Worm (Caenorhabditis elegans) whole organism, L2 larva: ENCODE data around the gene nifk-1.
A peak's percentile ranks its signal among the peaks of the same experiment; 100 is the strongest.

Experiments used
- C34F6.9 ChIP-seq: fragments of 150-350 bp; optimal IDR thresholded peaks from 2 replicates; lab custom pipeline; 2014; ENCODE audit warnings: missing biosample characterization, missing genetic modification characterization
- F13H6.1 ChIP-seq: sonication (generic microtip); optimal IDR thresholded peaks from 2 replicates; lab custom pipeline; 2016; ENCODE audit warnings: missing genetic modification characterization, missing compliant biosample characterization
- R02D3.7 ChIP-seq: fragments of 150-350 bp; optimal IDR thresholded peaks from 2 replicates; lab custom pipeline; 2014; ENCODE audit warnings: missing biosample characterization, missing genetic modification characterization
- Y55F3AM.14 ChIP-seq: fragments of 200-800 bp; sonication (Bioruptor generic); optimal IDR thresholded peaks from 2 replicates; lab custom pipeline; 2018; ENCODE audit warnings: mild to moderate bottlenecking, missing genetic modification characterization, missing compliant biosample characterization
- ZK546.5 ChIP-seq: sonication (generic microtip); optimal IDR thresholded peaks from 2 replicates; lab custom pipeline; 2017; ENCODE audit warnings: missing biosample characterization, missing genetic modification characterization
- alr-1 ChIP-seq: fragments of 150-350 bp; optimal IDR thresholded peaks from 2 replicates; lab custom pipeline; 2014; ENCODE audit warnings: missing biosample characterization, missing genetic modification characterization
- aly-2 ChIP-seq: fragments of 150-350 bp; optimal IDR thresholded peaks from 2 replicates; lab custom pipeline; 2014; ENCODE audit warnings: missing biosample characterization, missing genetic modification characterization
- ama-1 ChIP-seq: fragments of 150-350 bp; optimal IDR thresholded peaks from 2 replicates; lab custom pipeline; 2018; ENCODE audit warnings: inconsistent platforms
- ceh-16 ChIP-seq: fragments of 150-350 bp; optimal IDR thresholded peaks from 2 replicates; lab custom pipeline; 2014; ENCODE audit warnings: missing biosample characterization, missing genetic modification characterization
- ceh-82 ChIP-seq: fragments of 150-350 bp; optimal IDR thresholded peaks from 2 replicates; lab custom pipeline; 2014; ENCODE audit warnings: missing biosample characterization, missing genetic modification characterization
- crh-2 ChIP-seq: sonication (generic microtip); optimal IDR thresholded peaks from 2 replicates; lab custom pipeline; 2017; ENCODE audit warnings: missing biosample characterization, missing genetic modification characterization
- dmd-4 ChIP-seq: sonication (generic microtip); optimal IDR thresholded peaks from 2 replicates; lab custom pipeline; 2017; ENCODE audit warnings: missing biosample characterization, missing genetic modification characterization
- egl-27 ChIP-seq: sonication (generic microtip); optimal IDR thresholded peaks from 3 replicates; lab custom pipeline; 2017; ENCODE audit warnings: missing biosample characterization, missing genetic modification reagents, missing genetic modification characterization
- elt-1 ChIP-seq: fragments of 150-350 bp; optimal IDR thresholded peaks from 2 replicates; lab custom pipeline; 2014; ENCODE audit warnings: missing biosample characterization, missing genetic modification characterization
- fos-1 ChIP-seq: fragments of 150-350 bp; optimal IDR thresholded peaks from 2 replicates; lab custom pipeline; 2014; ENCODE audit warnings: missing biosample characterization, missing genetic modification characterization
- gmeb-1 ChIP-seq: fragments of 150-350 bp; optimal IDR thresholded peaks from 2 replicates; lab custom pipeline; 2014; ENCODE audit warnings: missing biosample characterization, missing genetic modification characterization
- lin-11 ChIP-seq: fragments of 150-350 bp; sonication (generic microtip); optimal IDR thresholded peaks from 2 replicates; lab custom pipeline; 2014; ENCODE audit warnings: missing biosample characterization, missing genetic modification characterization, inconsistent platforms, mixed read lengths
- lin-13 ChIP-seq: fragments of 150-350 bp; optimal IDR thresholded peaks from 2 replicates; lab custom pipeline; 2014; ENCODE audit warnings: missing biosample characterization, missing genetic modification reagents, missing genetic modification characterization
- lin-39 ChIP-seq: fragments of 150-350 bp; optimal IDR thresholded peaks from 2 replicates; lab custom pipeline; 2014; ENCODE audit warnings: missing biosample characterization, missing genetic modification reagents, missing genetic modification characterization
- lsy-2 ChIP-seq, 2 experiments: fragments of 150-350 bp in 1 of 2; sonication (generic microtip) in 1 of 2; optimal IDR thresholded peaks; 2 replicates each; lab custom pipeline; 2014 to 2017; ENCODE audit warnings: missing biosample characterization in 2 of 2, missing genetic modification characterization in 2 of 2
- mab-5 ChIP-seq: fragments of 150-350 bp; optimal IDR thresholded peaks from 2 replicates; lab custom pipeline; 2014; ENCODE audit warnings: missing biosample characterization, missing genetic modification characterization
- mbf-1 ChIP-seq: sonication (generic microtip); optimal IDR thresholded peaks from 2 replicates; lab custom pipeline; 2017; ENCODE audit warnings: missing biosample characterization, missing genetic modification characterization
- mdl-1 ChIP-seq, 2 experiments: fragments of 150-350 bp in 1 of 2; sonication (generic microtip) in 1 of 2; optimal IDR thresholded peaks; 2 replicates each; lab custom pipeline; 2017; ENCODE audit warnings: missing biosample characterization in 2 of 2, missing genetic modification characterization in 2 of 2
- nhr-10 ChIP-seq: sonication (generic microtip); optimal IDR thresholded peaks from 2 replicates; lab custom pipeline; 2017; ENCODE audit warnings: missing biosample characterization, missing genetic modification characterization
- nhr-11 ChIP-seq: fragments of 150-350 bp; optimal IDR thresholded peaks from 2 replicates; lab custom pipeline; 2014; ENCODE audit warnings: missing biosample characterization, missing genetic modification characterization
- nhr-12 ChIP-seq: fragments of 150-350 bp; optimal IDR thresholded peaks from 2 replicates; lab custom pipeline; 2014; ENCODE audit warnings: missing biosample characterization, missing genetic modification characterization
- nhr-129 ChIP-seq: fragments of 150-350 bp; optimal IDR thresholded peaks from 2 replicates; lab custom pipeline; 2014; ENCODE audit warnings: missing biosample characterization, missing genetic modification characterization
- nhr-21 ChIP-seq: fragments of 150-350 bp; optimal IDR thresholded peaks from 2 replicates; lab custom pipeline; 2014; ENCODE audit warnings: missing biosample characterization, missing genetic modification characterization
- nhr-23 ChIP-seq: fragments of 150-350 bp; optimal IDR thresholded peaks from 2 replicates; lab custom pipeline; 2014; ENCODE audit warnings: missing biosample characterization, missing genetic modification reagents, missing genetic modification characterization
- nhr-237 ChIP-seq: fragments of 150-350 bp; optimal IDR thresholded peaks from 2 replicates; lab custom pipeline; 2014; ENCODE audit warnings: missing biosample characterization, missing genetic modification characterization
- nhr-25 ChIP-seq: fragments of 150-350 bp; sonication (generic microtip); optimal IDR thresholded peaks from 3 replicates; lab custom pipeline; 2014; ENCODE audit warnings: missing biosample characterization, missing genetic modification characterization
- nhr-6 ChIP-seq: fragments of 150-350 bp; optimal IDR thresholded peaks from 2 replicates; lab custom pipeline; 2014; ENCODE audit warnings: missing biosample characterization, missing genetic modification characterization
- nhr-77 ChIP-seq: fragments of 150-350 bp; optimal IDR thresholded peaks from 2 replicates; lab custom pipeline; 2014; ENCODE audit warnings: missing biosample characterization, missing genetic modification characterization
- peb-1 ChIP-seq: fragments of 150-350 bp; optimal IDR thresholded peaks from 2 replicates; lab custom pipeline; 2014; ENCODE audit warnings: missing biosample characterization, missing genetic modification characterization
- sem-4 ChIP-seq: fragments of 150-350 bp; optimal IDR thresholded peaks from 2 replicates; lab custom pipeline; 2014; ENCODE audit warnings: missing biosample characterization, missing genetic modification reagents, missing genetic modification characterization
- skn-1 ChIP-seq: sonication (generic microtip); optimal IDR thresholded peaks from 2 replicates; lab custom pipeline; 2017; ENCODE audit warnings: missing biosample characterization, missing genetic modification characterization
- sma-3 ChIP-seq: sonication (generic microtip); optimal IDR thresholded peaks from 2 replicates; lab custom pipeline; 2016; ENCODE audit warnings: missing genetic modification reagents, missing genetic modification characterization, missing compliant biosample characterization
- sma-9 ChIP-seq, 2 experiments: fragments of 150-350 bp in 1 of 2; sonication (generic microtip) in 1 of 2; optimal IDR thresholded peaks; 2 replicates each; lab custom pipeline; 2014 to 2016; ENCODE audit warnings: missing genetic modification characterization in 2 of 2, mild to moderate bottlenecking in 1 of 2, missing biosample characterization in 1 of 2, missing compliant biosample characterization in 1 of 2, missing genetic modification reagents in 1 of 2, moderate library complexity in 1 of 2
- snpc-4 ChIP-seq: fragments of 150-350 bp; optimal IDR thresholded peaks from 2 replicates; lab custom pipeline; 2014; ENCODE audit warnings: missing biosample characterization, missing genetic modification characterization
- unc-39 ChIP-seq: fragments of 150-350 bp; optimal IDR thresholded peaks from 2 replicates; lab custom pipeline; 2014; ENCODE audit warnings: missing biosample characterization, missing genetic modification characterization
- unc-55 ChIP-seq: fragments of 150-350 bp; sonication (generic microtip); optimal IDR thresholded peaks from 3 replicates; lab custom pipeline; 2014; ENCODE audit warnings: missing biosample characterization, missing genetic modification reagents, missing genetic modification characterization
- unc-62 ChIP-seq: fragments of 150-350 bp; optimal IDR thresholded peaks from 2 replicates; lab custom pipeline; 2014; ENCODE audit warnings: missing biosample characterization, missing genetic modification reagents, missing genetic modification characterization
- zag-1 ChIP-seq: fragments of 150-350 bp; optimal IDR thresholded peaks from 2 replicates; lab custom pipeline; 2014; ENCODE audit warnings: missing biosample characterization, missing genetic modification characterization
- ztf-1 ChIP-seq: fragments of 200-800 bp; sonication (Bioruptor generic); conservative IDR thresholded peaks from 2 replicates; pipeline ENCODE4 v1.3.6; 2022; ENCODE audit warnings: missing genetic modification characterization, missing compliant biosample characterization
- ztf-11 ChIP-seq: sonication (generic microtip); optimal IDR thresholded peaks from 2 replicates; lab custom pipeline; 2017; ENCODE audit warnings: missing biosample characterization, missing genetic modification characterization

Gene nifk-1

DNA sequence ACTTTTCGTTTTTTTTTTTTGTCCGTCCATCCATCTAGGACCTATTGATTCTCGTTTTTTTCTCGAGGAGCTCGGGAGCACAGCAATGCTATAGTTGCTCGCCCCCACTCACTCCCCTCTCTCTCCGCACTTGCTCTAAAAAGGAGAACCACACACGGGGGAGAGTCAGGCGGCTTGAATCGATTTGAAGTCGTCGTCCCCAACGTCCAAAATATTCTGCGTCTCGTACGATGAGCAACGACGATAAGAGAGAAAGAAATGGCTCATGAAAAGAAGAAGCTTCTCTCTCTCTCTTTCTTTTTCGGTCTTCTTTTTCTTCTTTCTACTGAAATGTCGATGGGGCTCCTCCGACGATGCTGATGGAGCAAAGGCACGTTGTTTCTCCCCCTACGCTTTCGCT is 36.7 kb downstream of the nifk-1 start:
- TF ChIP-seq lsy-2 (tag; optimal IDR thresholded peaks at IDR 0.05; lab: Kevin White, UChicago) (peak; percentile 55 to 70), alr-1 (tag; lab: Kevin White, UChicago) (no peak), egl-27 (tag; lab: Kevin White, UChicago) (peak; percentile 45), nhr-129 (tag; lab: Kevin White, UChicago) (peak; percentile 68), nhr-25 (tag; lab: Kevin White, UChicago) (no peak), snpc-4 (tag; lab: Kevin White, UChicago) (peak; percentile 28), nhr-21 (tag; lab: Kevin White, UChicago) (no peak), nhr-237 (no peak), C34F6.9 (tag; lab: Kevin White, UChicago) (peak; percentile 83), crh-2 (tag; lab: Kevin White, UChicago) (peak; percentile 72), lin-39 (tag; lab: Kevin White, UChicago) (no peak), aly-2 (tag; lab: Kevin White, UChicago) (no peak), unc-39 (tag; lab: Kevin White, UChicago) (no peak), mbf-1 (tag; lab: Kevin White, UChicago) (no peak), nhr-23 (no peak), elt-1 (tag; lab: Kevin White, UChicago) (no peak), F13H6.1 (tag; lab: Kevin White, UChicago) (peak; percentile 63), dmd-4 (tag; lab: Kevin White, UChicago) (no peak), nhr-6 (tag; lab: Kevin White, UChicago) (no peak), ZK546.5 (no peak), mab-5 (tag; lab: Kevin White, UChicago) (peak; percentile 40), gmeb-1 (no peak), nhr-10 (tag; lab: Kevin White, UChicago) (no peak), skn-1 (tag; lab: Kevin White, UChicago) (no peak), sem-4 (tag; lab: Kevin White, UChicago) (peak; percentile 42), unc-55 (peak; percentile 91), lin-11 (tag; lab: Kevin White, UChicago) (peak; percentile 70), nhr-11 (tag; lab: Kevin White, UChicago) (no peak), peb-1 (tag; lab: Kevin White, UChicago) (no peak), R02D3.7 (tag; lab: Kevin White, UChicago) (no peak), Y55F3AM.14 (GFP tag; lab: Kevin White, UChicago) (peak; percentile 69), fos-1 (tag; lab: Kevin White, UChicago) (no peak), ama-1 (lab: Kevin White, UChicago) (no peak), mdl-1 (tag; optimal IDR thresholded peaks at IDR 0.05; lab: Kevin White, UChicago) (peak in 1 of 2 experiments; percentile 32), zag-1 (peak; percentile 88), sma-9 (GFP tag; optimal IDR thresholded peaks at IDR 0.05; lab: Kevin White, UChicago) (peak; percentile 35), sma-9 (tag; optimal IDR thresholded peaks at IDR 0.05; lab: Kevin White, UChicago) (no peak), ztf-11 (tag; lab: Kevin White, UChicago) (no peak), nhr-77 (no peak), ztf-1 (GFP tag; lab: Robert Waterston, UW) (no peak), lin-13 (GFP tag; lab: Kevin White, UChicago) (peak; percentile 36), unc-62 (GFP tag; lab: Kevin White, UChicago) (no peak), ceh-82 (tag; lab: Kevin White, UChicago) (no peak), ceh-16 (no peak)
- TF ChIP-seq, all 48 proteins: peak for 16

DNA sequence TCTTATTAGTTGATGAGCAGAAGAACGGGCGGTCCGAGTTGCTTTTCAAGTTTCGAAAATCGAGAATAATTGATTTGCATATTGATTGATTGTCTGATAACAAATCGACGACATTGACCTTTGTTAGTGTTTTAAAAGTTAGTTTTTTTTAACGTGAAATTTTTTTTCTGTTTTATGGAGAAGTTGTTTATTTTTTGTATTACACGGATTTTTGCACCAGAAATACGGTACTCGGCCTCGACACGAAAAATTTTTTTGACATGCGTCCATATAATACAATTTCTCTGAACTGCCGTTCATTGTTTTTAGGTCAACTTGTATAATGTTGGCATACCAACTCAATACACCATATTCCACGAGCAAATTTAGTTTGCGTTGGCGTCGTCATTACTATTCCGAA is 37.7 kb downstream of the nifk-1 start, which contains the start of gene T23F11.2:
TSS of gene T23F11.2 (minus strand) at position 101 of the 400 bp plus-strand sequence.
- no peak for TF ChIP-seq sma-3
- TF ChIP-seq lsy-2 (tag; optimal IDR thresholded peaks at IDR 0.05; lab: Kevin White, UChicago) = no peak
- no peak for TF ChIP-seq F13H6.1 (tag; lab: Kevin White, UChicago)
- TF ChIP-seq nhr-21 (tag; lab: Kevin White, UChicago) = no peak
- no peak for TF ChIP-seq dmd-4 (tag; lab: Kevin White, UChicago)
- TF ChIP-seq nhr-10 (tag; lab: Kevin White, UChicago) = no peak
- no peak for TF ChIP-seq unc-39 (tag; lab: Kevin White, UChicago)
- TF ChIP-seq unc-62 (GFP tag; lab: Kevin White, UChicago) = no peak
- TF ChIP-seq nhr-6 (tag; lab: Kevin White, UChicago) = no peak
- TF ChIP-seq aly-2 (tag; lab: Kevin White, UChicago) = no peak
- TF ChIP-seq R02D3.7 (tag; lab: Kevin White, UChicago) = no peak
- no peak for TF ChIP-seq nhr-12 (tag; lab: Kevin White, UChicago)
- TF ChIP-seq C34F6.9 (tag; lab: Kevin White, UChicago) = no peak
- no peak for TF ChIP-seq gmeb-1
- no peak for TF ChIP-seq lin-13 (GFP tag; lab: Kevin White, UChicago)
- no peak for TF ChIP-seq ceh-82 (tag; lab: Kevin White, UChicago)
- no peak for TF ChIP-seq mdl-1 (tag; optimal IDR thresholded peaks at IDR 0.05; lab: Kevin White, UChicago)
